Worm (Caenorhabditis elegans) whole organism, early embryonic: Measurements from ENCODE around the gene C44C10.5.

Source experiments
- B0310.2 ChIP-seq: sonication (generic microtip); optimal IDR thresholded peaks from 2 replicates; lab custom pipeline; 2016; ENCODE audit warnings: mild to moderate bottlenecking, missing genetic modification characterization, missing compliant biosample characterization
- F13C5.2 ChIP-seq: sonication (generic microtip); optimal IDR thresholded peaks from 2 replicates; lab custom pipeline; 2017; ENCODE audit warnings: mild to moderate bottlenecking, missing genetic modification characterization, inconsistent platforms, missing compliant biosample characterization
- aly-1 ChIP-seq: sonication (generic microtip); optimal IDR thresholded peaks from 2 replicates; lab custom pipeline; 2016; ENCODE audit warnings: missing genetic modification characterization, missing compliant biosample characterization
- ama-1 ChIP-seq: fragments of 150-350 bp; optimal IDR thresholded peaks from 2 replicates; lab custom pipeline; 2014
- ceh-13 ChIP-seq: fragments of 200-800 bp; sonication (Bioruptor generic); optimal IDR thresholded peaks from 2 replicates; lab custom pipeline; 2018; ENCODE audit warnings: mild to moderate bottlenecking, missing genetic modification characterization, missing compliant biosample characterization
- ceh-36 ChIP-seq: sonication (generic microtip); optimal IDR thresholded peaks from 2 replicates; lab custom pipeline; 2016; ENCODE audit warnings: missing genetic modification characterization, inconsistent platforms, missing compliant biosample characterization
- ets-7 ChIP-seq: sonication (generic microtip); optimal IDR thresholded peaks from 2 replicates; lab custom pipeline; 2016; ENCODE audit warnings: missing genotype, missing genetic modification characterization, missing compliant biosample characterization
- flt-1 ChIP-seq: fragments of 200-800 bp; sonication (Bioruptor generic); IDR thresholded peaks from 2 replicates; pipeline ENCODE4 v1.3.6; 2022; ENCODE audit warnings: missing genetic modification characterization, missing compliant biosample characterization
- hmbx-1 ChIP-seq: sonication (generic microtip); optimal IDR thresholded peaks from 2 replicates; lab custom pipeline; 2016; ENCODE audit warnings: mild to moderate bottlenecking, missing genetic modification characterization, missing compliant biosample characterization
- hmg-4 ChIP-seq: fragments of 200-800 bp; sonication (Bioruptor generic); optimal IDR thresholded peaks from 2 replicates; lab custom pipeline; 2018; ENCODE audit warnings: mild to moderate bottlenecking, missing genetic modification characterization, missing compliant biosample characterization
- hnd-1 ChIP-seq: sonication (generic microtip); optimal IDR thresholded peaks from 2 replicates; lab custom pipeline; 2016; ENCODE audit warnings: missing genetic modification characterization, missing compliant biosample characterization
- pes-1 ChIP-seq: fragments of 200-800 bp; sonication (Bioruptor generic); IDR thresholded peaks from 2 replicates; pipeline ENCODE4 v1.3.6; 2022; ENCODE audit warnings: missing genetic modification reagents, missing genetic modification characterization, missing compliant biosample characterization
- scrt-1 ChIP-seq: fragments of 200-800 bp; sonication (Bioruptor generic); IDR thresholded peaks from 2 replicates; pipeline ENCODE4 v1.3.6; 2022; ENCODE audit warnings: missing genetic modification characterization, missing compliant biosample characterization
- sea-1 ChIP-seq: fragments of 200-800 bp; sonication (Bioruptor generic); conservative IDR thresholded peaks from 2 replicates; pipeline ENCODE4 v1.3.6; 2022; ENCODE audit warnings: missing genetic modification characterization, missing compliant biosample characterization
- tbx-11 ChIP-seq: fragments of 200-800 bp; sonication (Bioruptor generic); IDR thresholded peaks from 2 replicates; pipeline ENCODE4 v1.3.6; 2022; ENCODE audit warnings: missing genetic modification characterization, missing compliant biosample characterization
- tbx-37 ChIP-seq: fragments of 200-800 bp; sonication (Bioruptor generic); conservative IDR thresholded peaks from 2 replicates; pipeline ENCODE4 v1.3.6; 2022; ENCODE audit warnings: missing genetic modification reagents, missing genetic modification characterization, missing compliant biosample characterization
- tra-4 ChIP-seq: sonication (generic microtip); optimal IDR thresholded peaks from 2 replicates; lab custom pipeline; 2017; ENCODE audit warnings: missing genetic modification characterization, missing compliant biosample characterization

Gene C44C10.5

ce11 chrX:11700263-11700662 lies 9.9 kb downstream of the C44C10.5 start, which contains the start of gene C44C10.15:
Gene C44C10.15 (minus strand): TSS chrX:11700363.
- TF ChIP-seq hmg-4 (GFP tag; lab: Kevin White, UChicago) (no peak), ceh-36 (tag; lab: Kevin White, UChicago) (no peak), ceh-13 (GFP tag; lab: Kevin White, UChicago) (no peak), tbx-37 (GFP tag; lab: Robert Waterston, UW) (no peak), scrt-1 (GFP tag; lab: Robert Waterston, UW) (no peak), pes-1 (GFP tag; lab: Robert Waterston, UW) (no peak), ama-1 (lab: Kevin White, UChicago) (no peak), hnd-1 (no peak), hmbx-1 (tag; lab: Kevin White, UChicago) (no peak), ets-7 (tag; lab: Kevin White, UChicago) (no peak), tbx-11 (no peak), aly-1 (tag; lab: Kevin White, UChicago) (no peak), flt-1 (GFP tag; lab: Robert Waterston, UW) (no peak), sea-1 (GFP tag; lab: Robert Waterston, UW) (no peak), F13C5.2 (no peak), tra-4 (tag; lab: Kevin White, UChicago) (no peak), B0310.2 (tag; lab: Kevin White, UChicago) (no peak)

- TF ChIP-seq ama-1 (lab: Kevin White, UChicago) = no peak
- no peak for TF ChIP-seq scrt-1 (GFP tag; lab: Robert Waterston, UW)
- TF ChIP-seq tra-4 (tag; lab: Kevin White, UChicago) = no peak
- no peak for TF ChIP-seq B0310.2 (tag; lab: Kevin White, UChicago)
- TF ChIP-seq flt-1 (GFP tag; lab: Robert Waterston, UW) = no peak
- TF ChIP-seq hnd-1 = no peak
- no peak for TF ChIP-seq ceh-13 (GFP tag; lab: Kevin White, UChicago)
- TF ChIP-seq ets-7 (tag; lab: Kevin White, UChicago) = no peak
- TF ChIP-seq ceh-36 (tag; lab: Kevin White, UChicago) = no peak
- TF ChIP-seq pes-1 (GFP tag; lab: Robert Waterston, UW) = no peak
- TF ChIP-seq sea-1 (GFP tag; lab: Robert Waterston, UW) = no peak
- TF ChIP-seq F13C5.2 = no peak
- no peak for TF ChIP-seq aly-1 (tag; lab: Kevin White, UChicago)
- no peak for TF ChIP-seq hmg-4 (GFP tag; lab: Kevin White, UChicago)
- no peak for TF ChIP-seq tbx-11
- TF ChIP-seq tbx-37 (GFP tag; lab: Robert Waterston, UW) = no peak
- TF ChIP-seq hmbx-1 (tag; lab: Kevin White, UChicago) = no peak
These were observed 11.9 kb downstream of the C44C10.5 start, which contains the start of gene C44C10.3 for ce11 chrX:11702236-11702635. Gene C44C10.3 (plus strand): TSS chrX:11702536.

- TF ChIP-seq tra-4 (tag; lab: Kevin White, UChicago) = no peak
- no peak for TF ChIP-seq pes-1 (GFP tag; lab: Robert Waterston, UW)
- no peak for TF ChIP-seq ceh-13 (GFP tag; lab: Kevin White, UChicago)
- TF ChIP-seq tbx-37 (GFP tag; lab: Robert Waterston, UW) = no peak
- no peak for TF ChIP-seq hmbx-1 (tag; lab: Kevin White, UChicago)
- no peak for TF ChIP-seq sea-1 (GFP tag; lab: Robert Waterston, UW)
- no peak for TF ChIP-seq hnd-1
- no peak for TF ChIP-seq aly-1 (tag; lab: Kevin White, UChicago)
- TF ChIP-seq tbx-11 = no peak
- no peak for TF ChIP-seq ets-7 (tag; lab: Kevin White, UChicago)
- TF ChIP-seq hmg-4 (GFP tag; lab: Kevin White, UChicago) = no peak
- no peak for TF ChIP-seq scrt-1 (GFP tag; lab: Robert Waterston, UW)
- TF ChIP-seq ama-1 (lab: Kevin White, UChicago) = no peak
- TF ChIP-seq F13C5.2 = no peak
- TF ChIP-seq flt-1 (GFP tag; lab: Robert Waterston, UW) = no peak
- no peak for TF ChIP-seq B0310.2 (tag; lab: Kevin White, UChicago)
- no peak for TF ChIP-seq ceh-36 (tag; lab: Kevin White, UChicago)
These were observed 19.9 kb downstream of the C44C10.5 start, which contains the start of gene C44C10.11 for ce11 chrX:11710229-11710628. Gene C44C10.11 (minus strand): TSS chrX:11710343.

ce11 chrX:11711437-11712080 lies 21.2 kb downstream of the C44C10.5 start:
- TF ChIP-seq ets-7 (tag; lab: Kevin White, UChicago) (no peak), sea-1 (GFP tag; lab: Robert Waterston, UW) (no peak), F13C5.2 (no peak), pes-1 (GFP tag; lab: Robert Waterston, UW) (no peak), hmbx-1 (tag; lab: Kevin White, UChicago) (no peak), aly-1 (tag; lab: Kevin White, UChicago) (no peak), flt-1 (GFP tag; lab: Robert Waterston, UW) (no peak), tbx-37 (GFP tag; lab: Robert Waterston, UW) (no peak), scrt-1 (GFP tag; lab: Robert Waterston, UW) (no peak)

ce11 chrX:11712230-11712853 lies 22.0 kb downstream of the C44C10.5 start, which contains the start of gene col-180:
Gene col-180 (minus strand): TSS chrX:11712280.
- TF ChIP-seq flt-1 (GFP tag; lab: Robert Waterston, UW) (no peak), F13C5.2 (no peak), sea-1 (GFP tag; lab: Robert Waterston, UW) (no peak), ceh-36 (tag; lab: Kevin White, UChicago) (no peak), tra-4 (tag; lab: Kevin White, UChicago) (no peak), tbx-37 (GFP tag; lab: Robert Waterston, UW) (no peak), scrt-1 (GFP tag; lab: Robert Waterston, UW) (no peak), tbx-11 (no peak), hnd-1 (no peak), B0310.2 (tag; lab: Kevin White, UChicago) (no peak), pes-1 (GFP tag; lab: Robert Waterston, UW) (no peak), ceh-13 (GFP tag; lab: Kevin White, UChicago) (no peak), ets-7 (tag; lab: Kevin White, UChicago) (no peak), aly-1 (tag; lab: Kevin White, UChicago) (no peak)
